Worm (Caenorhabditis elegans): ENCODE results near the gene Y14H12A.2.
A peak's percentile ranks its signal among the peaks of the same experiment; 100 is the strongest.

The Y14H12A.2 gene

ce11 chrII:3968070-3968469 is 21.4 kb downstream of the Y14H12A.2 start:
- TF ChIP-seq nhr-2 (tag; optimal IDR thresholded peaks at IDR 0.05): no peak
- TF ChIP-seq nhr-12 (tag; optimal IDR thresholded peaks at IDR 0.05): no peak
- TF ChIP-seq M03D4.4 (tag; optimal IDR thresholded peaks at IDR 0.05): no peak
- TF ChIP-seq unc-120 (tag; optimal IDR thresholded peaks at IDR 0.05; ENCODE audit: poor library complexity, severe bottlenecking): no peak
- TF ChIP-seq mep-1 (tag; optimal IDR thresholded peaks at IDR 0.05): no peak
- TF ChIP-seq zip-8 (tag; optimal IDR thresholded peaks at IDR 0.05): no peak
- TF ChIP-seq nhr-28 (tag; optimal IDR thresholded peaks at IDR 0.05): no peak
- TF ChIP-seq elt-1 (tag; optimal IDR thresholded peaks at IDR 0.05; ENCODE audit: borderline replicate concordance, insufficient read depth): no peak
- no peak for TF ChIP-seq bed-3 (GFP tag; optimal IDR thresholded peaks at IDR 0.05)
- TF ChIP-seq unc-39 (tag; optimal IDR thresholded peaks at IDR 0.05): no peak
- TF ChIP-seq flh-1 (GFP tag; optimal IDR thresholded peaks at IDR 0.05): no peak
- TF ChIP-seq unc-62 (GFP tag; optimal IDR thresholded peaks at IDR 0.05): no peak
- TF ChIP-seq mls-2 (tag; optimal IDR thresholded peaks at IDR 0.05): no peak

ce11 chrII:3967061-3967460 is 22.4 kb downstream of the Y14H12A.2 start:
- no peak for TF ChIP-seq mab-5 (tag; optimal IDR thresholded peaks at IDR 0.05)
- TF ChIP-seq elt-3 (tag; optimal IDR thresholded peaks at IDR 0.05): no peak
- TF ChIP-seq lin-13 (tag; optimal IDR thresholded peaks at IDR 0.05): no peak

ce11 chrII:3965665-3966416 is 23.6 kb downstream of the Y14H12A.2 start:
- TF ChIP-seq tbx-8 (GFP tag; optimal IDR thresholded peaks at IDR 0.05): no peak
- TF ChIP-seq mls-2 (tag; optimal IDR thresholded peaks at IDR 0.05): no peak
- TF ChIP-seq lin-32 (GFP tag; optimal IDR thresholded peaks at IDR 0.05): no peak
- TF ChIP-seq M03D4.4 (tag; optimal IDR thresholded peaks at IDR 0.05): no peak

- TF ChIP-seq pha-4 (tag; optimal IDR thresholded peaks at IDR 0.05): no peak
- TF ChIP-seq cnd-1 (tag; optimal IDR thresholded peaks at IDR 0.05): no peak
- no peak for TF ChIP-seq zip-8 (tag; optimal IDR thresholded peaks at IDR 0.05)
- no peak for TF ChIP-seq nhr-76 (tag; optimal IDR thresholded peaks at IDR 0.05)
- no peak for TF ChIP-seq mls-2 (tag; optimal IDR thresholded peaks at IDR 0.05)
- no peak for TF ChIP-seq ham-2 (GFP tag; optimal IDR thresholded peaks at IDR 0.05)
- TF ChIP-seq nhr-12 (tag; optimal IDR thresholded peaks at IDR 0.05): no peak
- no peak for TF ChIP-seq sem-2 (GFP tag; optimal IDR thresholded peaks at IDR 0.05)
- TF ChIP-seq unc-62 (GFP tag; optimal IDR thresholded peaks at IDR 0.05): no peak
- no peak for TF ChIP-seq nhr-28 (tag; optimal IDR thresholded peaks at IDR 0.05)
- TF ChIP-seq drap-1 (GFP tag; optimal IDR thresholded peaks at IDR 0.05): no peak
- TF ChIP-seq unc-39 (tag; optimal IDR thresholded peaks at IDR 0.05): no peak
- TF ChIP-seq ceh-39 (tag; optimal IDR thresholded peaks at IDR 0.05): no peak
- no peak for TF ChIP-seq nhr-2 (tag; optimal IDR thresholded peaks at IDR 0.05)
- TF ChIP-seq ceh-43 (GFP tag; optimal IDR thresholded peaks at IDR 0.05): no peak
- TF ChIP-seq ceh-83 (GFP tag; optimal IDR thresholded peaks at IDR 0.05): no peak
These were observed 25.1 kb downstream of the Y14H12A.2 start for ce11 chrII:3964302-3964885.

ce11 chrII:3961256-3961655 is 28.2 kb downstream of the Y14H12A.2 start:
- TF ChIP-seq sem-2 (GFP tag; optimal IDR thresholded peaks at IDR 0.05) (no peak), drap-1 (GFP tag; optimal IDR thresholded peaks at IDR 0.05) (no peak), ces-1 (GFP tag; optimal IDR thresholded peaks at IDR 0.05) (peak; percentile 41), snpc-4 (tag; optimal IDR thresholded peaks at IDR 0.05) (no peak)

ce11 chrII:3960276-3960675 is 29.2 kb downstream of the Y14H12A.2 start:
- peak; percentile 78 for TF ChIP-seq ces-1 (GFP tag; optimal IDR thresholded peaks at IDR 0.05)
- no peak for TF ChIP-seq pha-4 (tag; optimal IDR thresholded peaks at IDR 0.05)

Data from whole organism, mixed stage, embryonic.